Fruit fly (Drosophila melanogaster) whole organism, embryonic: Measurements from ENCODE around the gene Nasp.
A peak's percentile ranks its signal among the peaks of the same experiment; 100 is the strongest.

Experiments
- BtbVII ChIP-seq: fragments of 200-800 bp; sonication (Bioruptor generic); optimal IDR thresholded peaks from 3 replicates; lab custom pipeline; 2017; ENCODE audit warnings: missing biosample characterization, mild to moderate bottlenecking, missing genetic modification characterization
- C15 ChIP-seq: fragments of 200-800 bp; sonication (Bioruptor generic); IDR thresholded peaks from 3 replicates; pipeline ENCODE4 v1.3.6; 2022; ENCODE audit warnings: missing biosample characterization, missing genetic modification characterization
- CG11398 ChIP-seq: fragments of 200-800 bp; sonication (Bioruptor generic); optimal IDR thresholded peaks from 2 replicates; lab custom pipeline; 2016; ENCODE audit warnings: missing biosample characterization, missing genetic modification characterization
- CG3163 ChIP-seq: fragments of 200-800 bp; sonication (Bioruptor generic); optimal IDR thresholded peaks from 3 replicates; lab custom pipeline; 2016; ENCODE audit warnings: missing biosample characterization, missing genetic modification characterization
- CG6254 ChIP-seq: fragments of 200-800 bp; sonication (Bioruptor generic); optimal IDR thresholded peaks from 3 replicates; lab custom pipeline; 2017; ENCODE audit warnings: mild to moderate bottlenecking, missing biosample characterization, missing genetic modification reagents, missing genetic modification characterization
- CG7928 ChIP-seq: fragments of 200-800 bp; sonication (Bioruptor generic); optimal IDR thresholded peaks from 2 replicates; lab custom pipeline; 2017; ENCODE audit warnings: missing biosample characterization, mild to moderate bottlenecking, missing genetic modification characterization
- Dad ChIP-seq: fragments of 200-800 bp; sonication (Bioruptor generic); optimal IDR thresholded peaks from 3 replicates; lab custom pipeline; 2016; ENCODE audit warnings: missing biosample characterization, missing genetic modification characterization
- HLH54F ChIP-seq: fragments of 200-800 bp; sonication (Bioruptor generic); optimal IDR thresholded peaks from 3 replicates; lab custom pipeline; 2016; ENCODE audit warnings: missing biosample characterization, missing genetic modification characterization
- Ravus ChIP-seq: fragments of 200-800 bp; sonication (Bioruptor generic); IDR thresholded peaks from 2 replicates; pipeline ENCODE4 v1.3.6; 2022; ENCODE audit warnings: missing biosample characterization, missing genetic modification characterization
- Sry-β ChIP-seq: fragments of 200-800 bp; sonication (Bioruptor generic); optimal IDR thresholded peaks from 2 replicates; lab custom pipeline; 2018; ENCODE audit warnings: missing biosample characterization, mild to moderate bottlenecking, missing genetic modification characterization, moderate library complexity
- ap ChIP-seq: fragments of 200-800 bp; sonication (Bioruptor generic); IDR thresholded peaks from 2 replicates; pipeline ENCODE4 v1.3.6; 2022; ENCODE audit warnings: missing biosample characterization, missing genetic modification characterization
- bowl ChIP-seq: fragments of 200-800 bp; sonication (Bioruptor generic); IDR thresholded peaks from 2 replicates; pipeline ENCODE4 v1.3.6; 2022; ENCODE audit warnings: missing biosample characterization, missing genetic modification characterization
- gfzf ChIP-seq: fragments of 200-800 bp; sonication (Bioruptor generic); optimal IDR thresholded peaks from 2 replicates; lab custom pipeline; 2016; ENCODE audit warnings: missing biosample characterization, mild to moderate bottlenecking, missing genetic modification characterization, moderate library complexity
- salm ChIP-seq: fragments of 200-800 bp; sonication (Bioruptor generic); optimal IDR thresholded peaks from 2 replicates; lab custom pipeline; 2018; ENCODE audit warnings: missing biosample characterization, mild to moderate bottlenecking, missing genetic modification characterization

The Nasp gene

dm6 chr3R:8801126-8801762, 53.6 kb downstream of the Nasp start, which contains the start of the genes Pif1A, Pif1B and CCT7 (continued):
- TF ChIP-seq CG7928 (no peak), CG6254 (GFP tag; lab: Kevin White, UChicago) (no peak), Dad (GFP tag; lab: Kevin White, UChicago) (no peak), Ravus (GFP tag; lab: Robert Waterston, UW) (no peak), salm (tag; lab: Kevin White, UChicago) (no peak), gfzf (GFP tag; lab: Kevin White, UChicago) (peak; percentile 60), Sry-β (GFP tag; lab: Kevin White, UChicago) (no peak), CG3163 (GFP tag; lab: Kevin White, UChicago) (no peak), CG11398 (GFP tag; lab: Kevin White, UChicago) (no peak), C15 (GFP tag; lab: Robert Waterston, UW) (no peak), BtbVII (GFP tag; lab: Kevin White, UChicago) (no peak), ap (GFP tag; lab: Robert Waterston, UW) (no peak), bowl (no peak), HLH54F (GFP tag; lab: Kevin White, UChicago) (peak; percentile 25)
- TF ChIP-seq, all 482 proteins: peak for 135
